Worm (Caenorhabditis elegans): Measurements from ENCODE around the gene F49C5.16.

DNA sequence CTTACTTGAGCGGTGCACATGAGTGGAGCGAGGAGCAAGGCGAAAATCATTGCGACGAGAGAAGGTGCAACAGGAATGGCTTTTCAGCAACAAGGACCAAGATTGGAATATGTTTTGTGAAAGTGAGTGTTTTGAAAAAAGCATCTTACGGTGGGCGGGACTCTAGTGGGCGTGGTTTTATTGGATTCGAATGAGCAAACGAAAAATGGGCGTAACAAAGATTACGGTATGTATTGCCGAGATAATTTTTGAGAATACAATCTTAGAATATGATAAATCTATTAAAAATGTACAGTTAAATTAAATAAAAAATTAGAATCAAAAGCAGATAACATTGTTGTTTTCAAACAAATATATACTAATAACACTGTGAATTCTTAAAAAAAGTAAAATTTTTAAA lies 12.6 kb downstream of the F49C5.16 start, which contains the start of gene F49C5.12:
- TF ChIP-seq him-1 (tag; optimal IDR thresholded peaks at IDR 0.05) (no peak), ceh-58 (GFP tag; IDR thresholded peaks at IDR 0.05) (no peak), Y79H2A.3 (GFP tag; conservative IDR thresholded peaks at IDR 0.05) (no peak), attf-5 (GFP tag; optimal IDR thresholded peaks at IDR 0.05) (no peak), Y67H2A.10 (GFP tag; conservative IDR thresholded peaks at IDR 0.05) (no peak), chd-7 (tag; optimal IDR thresholded peaks at IDR 0.05) (no peak), rcor-1 (GFP tag; IDR thresholded peaks at IDR 0.05) (no peak), sdz-38 (tag; optimal IDR thresholded peaks at IDR 0.05) (no peak), snpc-4 (GFP tag; optimal IDR thresholded peaks at IDR 0.05) (no peak), snpc-4 (tag; optimal IDR thresholded peaks at IDR 0.05) (no peak)

Measured in whole organism, young adult.